Fruit fly (Drosophila melanogaster): ENCODE measurements around the gene ssp2.

The ssp2 gene

dm6 chr3L:14003297-14004040 lies 38.5 kb downstream of the ssp2 start (continued):
- TF ChIP-seq unc-4 (GFP tag; IDR thresholded peaks at IDR 0.05; ENCODE audit: partially characterized antibody) (no peak), ci (GFP tag; IDR thresholded peaks at IDR 0.05) (no peak), CG2712 (tag; optimal IDR thresholded peaks at IDR 0.05) (peak; percentile 12), CG10979 (tag; optimal IDR thresholded peaks at IDR 0.05) (no peak), schlank (tag; optimal IDR thresholded peaks at IDR 0.05) (no peak), jigr1 (GFP tag; IDR thresholded peaks at IDR 0.05) (no peak), Lpt (GFP tag; optimal IDR thresholded peaks at IDR 0.05) (no peak), CG2678 (tag; optimal IDR thresholded peaks at IDR 0.05) (peak; percentile 21), crp (GFP tag; optimal IDR thresholded peaks at IDR 0.05) (no peak), CG2889 (GFP tag; IDR thresholded peaks at IDR 0.05) (no peak), Sox100B (GFP tag; optimal IDR thresholded peaks at IDR 0.05) (peak; percentile 3), usp (GFP tag; optimal IDR thresholded peaks at IDR 0.05) (no peak), Tbp (GFP tag; optimal IDR thresholded peaks at IDR 0.05) (no peak), Hmx (GFP tag; optimal IDR thresholded peaks at IDR 0.05) (no peak), CG32767 (GFP tag; IDR thresholded peaks at IDR 0.05) (peak; percentile 52; the same call in 1 of the 2 replicates), Oli (tag; optimal IDR thresholded peaks at IDR 0.05) (no peak), CG31388 (GFP tag; optimal IDR thresholded peaks at IDR 0.05) (no peak), ase (GFP tag; IDR thresholded peaks at IDR 0.05) (no peak), CG1603 (tag; optimal IDR thresholded peaks at IDR 0.05) (no peak), grn (GFP tag; optimal IDR thresholded peaks at IDR 0.05) (no peak), dmrt99B (tag; optimal IDR thresholded peaks at IDR 0.05) (no peak), nerfin-2 (GFP tag; IDR thresholded peaks at IDR 0.05; ENCODE audit: partially characterized antibody) (no peak), onecut (GFP tag; IDR thresholded peaks at IDR 0.05) (no peak), ash1 (GFP tag; optimal IDR thresholded peaks at IDR 0.05) (no peak), nau (GFP tag; optimal IDR thresholded peaks at IDR 0.05) (no peak), Sin3A (optimal IDR thresholded peaks at IDR 0.05) (peak; percentile 11), zfh1 (GFP tag; IDR thresholded peaks at IDR 0.05) (0 out of 3 replicates have a peak, but pooled peaks have one; percentile 10), CG14050 (GFP tag; IDR thresholded peaks at IDR 0.05) (no peak), esg (GFP tag; conservative IDR thresholded peaks at IDR 0.05) (no peak), CG34376 (GFP tag; optimal IDR thresholded peaks at IDR 0.05) (no peak), jing (GFP tag; optimal IDR thresholded peaks at IDR 0.05) (no peak), HLH4C (GFP tag; IDR thresholded peaks at IDR 0.05; ENCODE audit: partially characterized antibody) (no peak)

- no peak for TF ChIP-seq zen (tag; optimal IDR thresholded peaks at IDR 0.05)
- TF ChIP-seq CG17829 (tag; optimal IDR thresholded peaks at IDR 0.05) = peak; percentile 9
- peak; percentile 36 for TF ChIP-seq NfI (GFP tag; optimal IDR thresholded peaks at IDR 0.05)
- 0 out of 3 replicates have a peak, but pooled peaks have one; percentile 54 for TF ChIP-seq CG17361 (GFP tag; IDR thresholded peaks at IDR 0.05)
- TF ChIP-seq CG17328 (GFP tag; IDR thresholded peaks at IDR 0.05) = peak; percentile 32; the same call in 1 of the 2 replicates
- TF ChIP-seq odd (GFP tag; optimal IDR thresholded peaks at IDR 0.05) = no peak
- no peak for TF ChIP-seq esg (GFP tag; conservative IDR thresholded peaks at IDR 0.05)
- TF ChIP-seq CG11504 (tag; optimal IDR thresholded peaks at IDR 0.05) = no peak
- no peak for TF ChIP-seq Bteb2 (GFP tag; optimal IDR thresholded peaks at IDR 0.05)
- TF ChIP-seq Dfd (GFP tag; optimal IDR thresholded peaks at IDR 0.05) = no peak
- TF ChIP-seq ssp (GFP tag; IDR thresholded peaks at IDR 0.05) = no peak
- TF ChIP-seq Poxn (GFP tag; IDR thresholded peaks at IDR 0.05) = no peak
- no peak for TF ChIP-seq CG4424 (GFP tag; optimal IDR thresholded peaks at IDR 0.05)
- no peak for TF ChIP-seq HmgD (GFP tag; optimal IDR thresholded peaks at IDR 0.05)
- TF ChIP-seq fu2 (GFP tag; optimal IDR thresholded peaks at IDR 0.05) = no peak
- TF ChIP-seq CG8478 (optimal IDR thresholded peaks at IDR 0.05) = peak; percentile 74
- TF ChIP-seq CG3726 (GFP tag; IDR thresholded peaks at IDR 0.05) = no peak
- TF ChIP-seq CG34224 (GFP tag; IDR thresholded peaks at IDR 0.05; ENCODE audit: partially characterized antibody) = peak; percentile 46; the same call in 2 of the 3 replicates
- peak; percentile 12 for TF ChIP-seq oc (tag; optimal IDR thresholded peaks at IDR 0.05)
- TF ChIP-seq CG9215 (GFP tag; IDR thresholded peaks at IDR 0.05) = no peak; the same call in 1 of the 2 replicates
- no peak for TF ChIP-seq CG14965 (GFP tag; optimal IDR thresholded peaks at IDR 0.05; ENCODE audit: borderline replicate concordance)
These were observed 39.0 kb downstream of the ssp2 start for dm6 chr3L:14004041-14004407.
